Fruit fly (Drosophila melanogaster): ENCODE results near the gene CG15399.

The CG15399 gene

DNA sequence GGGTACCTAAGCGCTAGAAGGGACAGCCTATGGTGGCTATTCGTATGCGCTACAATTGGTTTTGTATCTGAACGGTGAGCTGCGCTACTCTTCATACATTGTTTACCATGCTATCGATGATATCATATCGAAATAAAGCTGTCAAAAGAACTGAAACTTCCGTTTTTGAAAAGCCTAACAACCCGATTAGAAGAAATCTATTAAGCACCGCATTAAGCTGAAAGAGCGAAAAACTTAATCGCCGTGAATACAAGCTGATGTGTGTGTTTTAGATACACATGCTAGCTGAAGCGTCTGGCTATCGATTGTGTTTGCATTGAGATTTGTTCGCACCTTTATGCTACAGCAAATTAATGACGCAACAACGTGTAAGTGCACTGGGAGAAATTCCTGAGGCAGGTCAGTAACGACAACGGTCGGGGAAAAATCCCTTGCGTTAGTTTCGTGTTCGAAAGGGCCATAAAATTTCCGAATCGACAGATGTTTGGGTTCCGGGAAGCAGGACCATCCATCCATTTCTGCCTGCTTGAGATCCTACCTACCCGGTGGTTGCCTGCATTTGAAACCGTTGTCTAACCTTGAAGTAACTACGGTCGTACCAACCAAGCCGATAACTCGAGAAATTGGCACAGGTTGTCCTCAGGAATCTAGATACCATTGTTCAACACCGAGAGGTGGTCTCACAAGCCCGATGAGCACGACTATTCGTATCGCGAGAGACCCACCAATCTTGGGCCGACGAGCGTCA lies 21.1 kb downstream of the CG15399 start:
- TF ChIP-seq ham (GFP tag; IDR thresholded peaks at IDR 0.05) = no peak
- TF ChIP-seq amos (GFP tag; IDR thresholded peaks at IDR 0.05; ENCODE audit: partially characterized antibody) = no peak
- TF ChIP-seq yki (optimal IDR thresholded peaks at IDR 0.05) = no peak
- peak; percentile 71 for TF ChIP-seq CG3838 (GFP tag; optimal IDR thresholded peaks at IDR 0.05)
- no peak for TF ChIP-seq fd102C (GFP tag; optimal IDR thresholded peaks at IDR 0.05)
- TF ChIP-seq corto (GFP tag; optimal IDR thresholded peaks at IDR 0.05) = no peak
- peak; percentile 85 for TF ChIP-seq CG3281 (GFP tag; optimal IDR thresholded peaks at IDR 0.05)
- TF ChIP-seq mld (GFP tag; IDR thresholded peaks at IDR 0.05; ENCODE audit: partially characterized antibody) = no peak
- peak; percentile 73 for TF ChIP-seq CG8089 (GFP tag; optimal IDR thresholded peaks at IDR 0.05)
- TF ChIP-seq CG15479 (GFP tag; optimal IDR thresholded peaks at IDR 0.05) = peak; percentile 92
- TF ChIP-seq Doc2 (GFP tag; IDR thresholded peaks at IDR 0.05) = no peak
- TF ChIP-seq tin (GFP tag; optimal IDR thresholded peaks at IDR 0.05) = peak; percentile 58
- TF ChIP-seq Xbp1 (GFP tag; optimal IDR thresholded peaks at IDR 0.05) = peak; percentile 74
- no peak for TF ChIP-seq sima (GFP tag; optimal IDR thresholded peaks at IDR 0.05)
- TF ChIP-seq CG17802 (tag; optimal IDR thresholded peaks at IDR 0.05) = peak; percentile 32
- peak; percentile 48 for TF ChIP-seq CG12942 (GFP tag; optimal IDR thresholded peaks at IDR 0.05)
- peak in 1 of 3 experiments; percentile 61 for TF ChIP-seq lola (GFP tag; optimal IDR thresholded peaks at IDR 0.05)
- no peak for TF ChIP-seq Dip2 (GFP tag; IDR thresholded peaks at IDR 0.05)
- TF ChIP-seq klu (GFP tag; IDR thresholded peaks at IDR 0.05) = no peak
- peak in 1 of 3 experiments; percentile 37 for TF ChIP-seq Stat92E (GFP tag; optimal IDR thresholded peaks at IDR 0.05)
- peak; percentile 79 for TF ChIP-seq zfh2 (GFP tag; optimal IDR thresholded peaks at IDR 0.05)
- no peak for TF ChIP-seq eve (GFP tag; optimal IDR thresholded peaks at IDR 0.05)
- no peak for TF ChIP-seq Optix (GFP tag; IDR thresholded peaks at IDR 0.05)
- TF ChIP-seq Bgb (GFP tag; IDR thresholded peaks at IDR 0.05; ENCODE audit: partially characterized antibody) = no peak
- no peak for TF ChIP-seq MBD-R2 (GFP tag; IDR thresholded peaks at IDR 0.05)
- TF ChIP-seq Nf-YB (GFP tag; optimal IDR thresholded peaks at IDR 0.05) = peak; percentile 35
- TF ChIP-seq CG17361 (GFP tag; IDR thresholded peaks at IDR 0.05) = no peak
- TF ChIP-seq CG13123 (GFP tag; optimal IDR thresholded peaks at IDR 0.05) = peak; percentile 5
- TF ChIP-seq Six4 (GFP tag; optimal IDR thresholded peaks at IDR 0.05) = peak; percentile 72
- no peak for TF ChIP-seq sr (GFP tag; IDR thresholded peaks at IDR 0.05)
- TF ChIP-seq Opbp (GFP tag; IDR thresholded peaks at IDR 0.05; ENCODE audit: partially characterized antibody) = no peak
- TF ChIP-seq CG10565 (GFP tag; optimal IDR thresholded peaks at IDR 0.05) = no peak
- TF ChIP-seq prd (optimal IDR thresholded peaks at IDR 0.05) = no peak
- TF ChIP-seq prd (GFP tag; IDR thresholded peaks at IDR 0.05) = no peak
- TF ChIP-seq grn (GFP tag; optimal IDR thresholded peaks at IDR 0.05) = peak; percentile 78
- TF ChIP-seq CG10321 (GFP tag; IDR thresholded peaks at IDR 0.05) = no peak
- peak; percentile 63 for TF ChIP-seq CG5180 (GFP tag; optimal IDR thresholded peaks at IDR 0.05)
- peak; percentile 65 for TF ChIP-seq Nf-YC (tag; optimal IDR thresholded peaks at IDR 0.05)
- TF ChIP-seq pho (GFP tag; optimal IDR thresholded peaks at IDR 0.05) = peak; percentile 63
- TF ChIP-seq peb (GFP tag; IDR thresholded peaks at IDR 0.05) = no peak
- peak; percentile 32 for TF ChIP-seq CG8290 (GFP tag; optimal IDR thresholded peaks at IDR 0.05)
- TF ChIP-seq CG8290 (tag; optimal IDR thresholded peaks at IDR 0.05) = peak in 1 of 2 experiments; percentile 94
- peak; percentile 72 for TF ChIP-seq shn (GFP tag; optimal IDR thresholded peaks at IDR 0.05)
- peak; percentile 88 for TF ChIP-seq gem (tag; optimal IDR thresholded peaks at IDR 0.05)
- TF ChIP-seq insv (GFP tag; optimal IDR thresholded peaks at IDR 0.05) = peak in 1 of 2 experiments; percentile 29
- TF ChIP-seq CrebB (tag; optimal IDR thresholded peaks at IDR 0.05) = peak; percentile 77
- TF ChIP-seq crc (GFP tag; optimal IDR thresholded peaks at IDR 0.05) = peak; percentile 83
- no peak for TF ChIP-seq HLH3B (GFP tag; IDR thresholded peaks at IDR 0.05)
- peak; percentile 93 for TF ChIP-seq gro (GFP tag; optimal IDR thresholded peaks at IDR 0.05)
- peak; percentile 76 for TF ChIP-seq CG34376 (GFP tag; optimal IDR thresholded peaks at IDR 0.05)

Data from whole organism, embryonic.